Fruit fly (Drosophila melanogaster): ENCODE data around the gene Reph.

Gene Reph

DNA sequence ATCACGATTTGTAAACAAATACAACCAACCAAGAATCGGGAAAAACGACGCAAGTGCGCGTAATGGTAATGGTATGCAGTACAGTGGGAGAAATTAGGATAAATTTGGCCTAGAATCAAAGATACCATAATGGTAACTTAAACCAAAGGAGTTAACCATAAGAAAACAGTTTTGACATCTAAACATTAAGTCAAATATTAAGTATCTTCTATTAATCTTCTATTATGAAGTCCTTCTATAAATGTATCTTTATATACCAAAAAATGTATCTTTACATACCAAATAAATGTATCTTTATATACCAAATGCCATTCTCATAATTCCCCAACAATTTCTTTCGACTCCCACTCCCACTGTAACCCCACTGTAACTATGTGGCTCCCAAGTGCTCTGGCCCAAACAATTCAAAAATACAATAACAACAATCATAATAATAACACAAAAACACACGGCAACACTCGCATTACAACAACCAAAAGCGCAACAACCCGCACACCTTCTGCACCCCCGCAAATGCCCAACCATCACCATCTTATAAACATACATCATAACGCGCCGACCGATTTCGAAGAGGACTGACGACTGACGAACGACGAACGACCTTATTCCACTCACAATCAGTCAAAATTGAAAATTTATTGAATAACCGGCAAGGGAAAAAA is 52.3 kb downstream of the Reph start (continued):
- TF ChIP-seq CG8281 (tag; optimal IDR thresholded peaks at IDR 0.05) (no peak), CG17568 (GFP tag; optimal IDR thresholded peaks at IDR 0.05) (no peak), Trl (optimal IDR thresholded peaks at IDR 0.05) (no peak), Trl (GFP tag; optimal IDR thresholded peaks at IDR 0.05) (no peak), Taf1 (GFP tag; IDR thresholded peaks at IDR 0.05) (no peak), CG14965 (GFP tag; optimal IDR thresholded peaks at IDR 0.05; ENCODE audit: borderline replicate concordance) (no peak), CG16779 (GFP tag; IDR thresholded peaks at IDR 0.05) (no peak), CG32532 (GFP tag; IDR thresholded peaks at IDR 0.05) (no peak), CG3065 (GFP tag; optimal IDR thresholded peaks at IDR 0.05) (no peak), HLH54F (GFP tag; optimal IDR thresholded peaks at IDR 0.05) (no peak), Bteb2 (GFP tag; optimal IDR thresholded peaks at IDR 0.05) (no peak), ttk (GFP tag; IDR thresholded peaks at IDR 0.05) (no peak), pros (GFP tag; optimal IDR thresholded peaks at IDR 0.05) (no peak), gfzf (GFP tag; optimal IDR thresholded peaks at IDR 0.05) (no peak), Lhr (GFP tag; optimal IDR thresholded peaks at IDR 0.05) (peak; percentile 3), HLHmδ (GFP tag; optimal IDR thresholded peaks at IDR 0.05) (no peak), Xbp1 (GFP tag; optimal IDR thresholded peaks at IDR 0.05) (no peak), cwo (GFP tag; optimal IDR thresholded peaks at IDR 0.05) (no peak), caup (GFP tag; optimal IDR thresholded peaks at IDR 0.05; ENCODE audit: severe bottlenecking) (no peak), CG12299 (tag; optimal IDR thresholded peaks at IDR 0.05) (no peak), CG30431 (GFP tag; optimal IDR thresholded peaks at IDR 0.05) (no peak), onecut (GFP tag; IDR thresholded peaks at IDR 0.05) (no peak), Six4 (GFP tag; optimal IDR thresholded peaks at IDR 0.05) (no peak), CG17802 (tag; optimal IDR thresholded peaks at IDR 0.05) (no peak), Deaf1 (tag; optimal IDR thresholded peaks at IDR 0.05) (no peak), CG7357 (GFP tag; IDR thresholded peaks at IDR 0.05) (no peak), CG7963 (GFP tag; IDR thresholded peaks at IDR 0.05; ENCODE audit: partially characterized antibody) (no peak), CG8388 (GFP tag; optimal IDR thresholded peaks at IDR 0.05) (peak; percentile 49), sna (GFP tag; IDR thresholded peaks at IDR 0.05; ENCODE audit: partially characterized antibody) (no peak), CG8359 (GFP tag; optimal IDR thresholded peaks at IDR 0.05; ENCODE audit: borderline replicate concordance) (no peak), inv (GFP tag; IDR thresholded peaks at IDR 0.05; ENCODE audit: partially characterized antibody) (no peak), CG10979 (tag; optimal IDR thresholded peaks at IDR 0.05) (peak; percentile 64), sd (tag; optimal IDR thresholded peaks at IDR 0.05) (peak; percentile 36), luna (GFP tag; optimal IDR thresholded peaks at IDR 0.05) (no peak), CG2202 (tag; optimal IDR thresholded peaks at IDR 0.05) (no peak), ftz-f1 (GFP tag; optimal IDR thresholded peaks at IDR 0.05) (no peak), so (GFP tag; IDR thresholded peaks at IDR 0.05) (no peak), CG13624 (GFP tag; optimal IDR thresholded peaks at IDR 0.05) (no peak), pan (optimal IDR thresholded peaks at IDR 0.05) (no peak), pan (GFP tag; optimal IDR thresholded peaks at IDR 0.05 in 1 of 2, IDR thresholded peaks at IDR 0.05 in 1 of 2) (no peak), kay (GFP tag; optimal IDR thresholded peaks at IDR 0.05) (no peak), tgo (GFP tag; IDR thresholded peaks at IDR 0.05) (no peak), Sox100B (GFP tag; optimal IDR thresholded peaks at IDR 0.05) (peak; percentile 19), CG34422 (GFP tag; IDR thresholded peaks at IDR 0.05) (no peak), CG5245 (GFP tag; optimal IDR thresholded peaks at IDR 0.05) (no peak), disco-r (GFP tag; optimal IDR thresholded peaks at IDR 0.05) (no peak), TFAM (GFP tag; optimal IDR thresholded peaks at IDR 0.05) (no peak), PHDP (tag; optimal IDR thresholded peaks at IDR 0.05) (peak; percentile 24), gt (GFP tag; IDR thresholded peaks at IDR 0.05) (no peak), CG4820 (GFP tag; optimal IDR thresholded peaks at IDR 0.05) (no peak), CG15601 (tag; optimal IDR thresholded peaks at IDR 0.05) (no peak)
